Fruit fly (Drosophila melanogaster): ENCODE results near the gene CG6013.

The CG6013 gene

DNA sequence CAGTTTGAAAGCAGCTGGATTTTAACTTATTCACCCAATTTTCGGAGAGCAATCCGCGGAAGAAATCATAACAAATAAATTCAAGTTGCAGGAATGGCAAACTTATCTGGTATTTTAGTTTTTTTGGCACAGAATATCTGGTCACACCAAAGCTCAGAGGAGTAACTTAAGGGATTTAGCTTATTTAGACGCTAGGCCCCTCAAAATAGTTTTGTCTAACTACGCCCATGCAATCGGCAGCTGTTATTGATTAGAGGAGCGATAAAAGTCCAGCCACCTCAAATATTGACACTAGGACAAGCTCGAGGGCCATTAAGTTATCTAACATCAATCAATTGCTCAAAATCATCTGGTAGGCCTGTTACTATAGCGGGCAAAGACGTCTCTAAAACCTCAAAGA is 2.5 kb upstream of the CG6013 start, which contains the start of the genes GatA and P5cr (continued):
- TF ChIP-seq Xrp1 (GFP tag; IDR thresholded peaks at IDR 0.05) (peak; percentile 60), CG6272 (GFP tag; IDR thresholded peaks at IDR 0.05) (peak; percentile 68; the same call in 1 of the 2 replicates), Lpt (GFP tag; optimal IDR thresholded peaks at IDR 0.05) (no peak), trem (tag; optimal IDR thresholded peaks at IDR 0.05) (no peak), crol (GFP tag; IDR thresholded peaks at IDR 0.05) (no peak), nerfin-1 (tag; optimal IDR thresholded peaks at IDR 0.05) (peak; percentile 23), CG7786 (GFP tag; optimal IDR thresholded peaks at IDR 0.05) (peak; percentile 90), CG14965 (GFP tag; optimal IDR thresholded peaks at IDR 0.05; ENCODE audit: borderline replicate concordance) (no peak), CG9797 (GFP tag; optimal IDR thresholded peaks at IDR 0.05) (peak; percentile 37), D19B (GFP tag; optimal IDR thresholded peaks at IDR 0.05) (peak; percentile 34), CG3995 (GFP tag; optimal IDR thresholded peaks at IDR 0.05) (peak; percentile 41), CG1647 (GFP tag; optimal IDR thresholded peaks at IDR 0.05) (peak; percentile 82), hkb (optimal IDR thresholded peaks at IDR 0.05) (no peak), hkb (GFP tag; IDR thresholded peaks at IDR 0.05) (peak; percentile 69), Dip3 (GFP tag; optimal IDR thresholded peaks at IDR 0.05) (peak; percentile 86), lab (GFP tag; optimal IDR thresholded peaks at IDR 0.05) (peak; percentile 93), chif (GFP tag; optimal IDR thresholded peaks at IDR 0.05) (peak; percentile 73 to 76), CG5180 (GFP tag; optimal IDR thresholded peaks at IDR 0.05) (no peak), sim (GFP tag; IDR thresholded peaks at IDR 0.05) (no peak), insv (GFP tag; optimal IDR thresholded peaks at IDR 0.05) (no peak), CG17328 (GFP tag; IDR thresholded peaks at IDR 0.05) (peak; percentile 76), Eip74EF (GFP tag; optimal IDR thresholded peaks at IDR 0.05) (no peak), MBD-R2 (GFP tag; IDR thresholded peaks at IDR 0.05) (peak; percentile 92), otp (GFP tag; IDR thresholded peaks at IDR 0.05) (peak; percentile 86), Oli (tag; optimal IDR thresholded peaks at IDR 0.05) (peak; percentile 60), slou (GFP tag; optimal IDR thresholded peaks at IDR 0.05) (peak; percentile 68), HmgZ (tag; optimal IDR thresholded peaks at IDR 0.05) (peak; percentile 94), CG2129 (GFP tag; IDR thresholded peaks at IDR 0.05; ENCODE audit: partially characterized antibody) (no peak), vnd (GFP tag; IDR thresholded peaks at IDR 0.05; ENCODE audit: partially characterized antibody) (no peak), CG15269 (tag; optimal IDR thresholded peaks at IDR 0.05) (peak; percentile 87), TFAM (GFP tag; optimal IDR thresholded peaks at IDR 0.05) (no peak), Abd-B (GFP tag; optimal IDR thresholded peaks at IDR 0.05) (peak; percentile 50), CG11247 (GFP tag; IDR thresholded peaks at IDR 0.05) (peak; percentile 90), CG10366 (GFP tag; IDR thresholded peaks at IDR 0.05) (peak; percentile 86), ems (GFP tag; optimal IDR thresholded peaks at IDR 0.05) (peak; percentile 84), CG12391 (tag; optimal IDR thresholded peaks at IDR 0.05) (peak; percentile 74), sna (GFP tag; IDR thresholded peaks at IDR 0.05; ENCODE audit: partially characterized antibody) (no peak), CG14860 (GFP tag; IDR thresholded peaks at IDR 0.05; ENCODE audit: partially characterized antibody) (no peak), gcm2 (GFP tag; optimal IDR thresholded peaks at IDR 0.05) (peak; percentile 62), run (tag; optimal IDR thresholded peaks at IDR 0.05) (no peak), CG9437 (GFP tag; optimal IDR thresholded peaks at IDR 0.05) (peak; percentile 35), NfI (GFP tag; optimal IDR thresholded peaks at IDR 0.05) (peak; percentile 90), Nf-YA (GFP tag; IDR thresholded peaks at IDR 0.05) (peak; percentile 46; the same call in 1 of the 2 replicates), eyg (GFP tag; optimal IDR thresholded peaks at IDR 0.05) (peak; percentile 63), CG15479 (GFP tag; optimal IDR thresholded peaks at IDR 0.05) (no peak), Bdp1 (GFP tag; optimal IDR thresholded peaks at IDR 0.05) (peak; percentile 45), H15 (GFP tag; IDR thresholded peaks at IDR 0.05) (peak; percentile 74), bcd (GFP tag; optimal IDR thresholded peaks at IDR 0.05) (peak; percentile 82), h (optimal IDR thresholded peaks at IDR 0.05) (no peak), CG30403 (GFP tag; optimal IDR thresholded peaks at IDR 0.05) (peak; percentile 88), dpn (GFP tag; optimal IDR thresholded peaks at IDR 0.05) (peak; percentile 83 to 92)

All from whole organism, embryonic.